Fruit fly (Drosophila melanogaster) whole organism, embryonic: ENCODE measurements around the gene CG9737.

Experiments
- Bdp1 ChIP-seq: fragments of 200-800 bp; sonication (Bioruptor generic); optimal IDR thresholded peaks from 3 replicates; lab custom pipeline; 2016; ENCODE audit warnings: missing biosample characterization, missing genetic modification characterization
- Bgb ChIP-seq: fragments of 200-800 bp; sonication (Bioruptor generic); IDR thresholded peaks from 2 replicates; pipeline ENCODE4 v1.3.6; 2022; ENCODE audit warnings: missing biosample characterization, missing genetic modification characterization; ENCODE audit not compliant: partially characterized antibody
- CG10431 ChIP-seq: fragments of 200-800 bp; sonication (Bioruptor generic); optimal IDR thresholded peaks from 3 replicates; lab custom pipeline; 2018; ENCODE audit warnings: missing biosample characterization, mild to moderate bottlenecking, missing genetic modification characterization
- CG15514 ChIP-seq: fragments of 200-800 bp; sonication (Bioruptor generic); optimal IDR thresholded peaks from 3 replicates; lab custom pipeline; 2017; ENCODE audit warnings: missing biosample characterization, missing genetic modification characterization, mild to moderate bottlenecking, moderate library complexity, missing genetic modification reagents
- CG15601 ChIP-seq: fragments of 200-800 bp; sonication (Bioruptor generic); optimal IDR thresholded peaks from 3 replicates; lab custom pipeline; 2019; ENCODE audit warnings: missing biosample characterization, mild to moderate bottlenecking, missing genetic modification characterization, moderate library complexity
- CG16813 ChIP-seq: fragments of 200-800 bp; sonication (Bioruptor generic); IDR thresholded peaks from 3 replicates; pipeline ENCODE4 v1.3.6; 2022; ENCODE audit warnings: missing biosample characterization, missing genetic modification characterization; ENCODE audit not compliant: partially characterized antibody
- CG16815 ChIP-seq: fragments of 200-800 bp; sonication (Bioruptor generic); optimal IDR thresholded peaks from 3 replicates; lab custom pipeline; 2017; ENCODE audit warnings: missing biosample characterization, mild to moderate bottlenecking, missing genetic modification characterization
- CG18011 ChIP-seq: fragments of 200-800 bp; sonication (Bioruptor generic); optimal IDR thresholded peaks from 2 replicates; lab custom pipeline; 2017; ENCODE audit warnings: missing biosample characterization, missing genetic modification characterization, mild to moderate bottlenecking, moderate library complexity, missing genotype
- CG2202 ChIP-seq: fragments of 200-800 bp; sonication (Bioruptor generic); optimal IDR thresholded peaks from 2 replicates; lab custom pipeline; 2018; ENCODE audit warnings: missing biosample characterization, mild to moderate bottlenecking, missing genetic modification characterization
- CG2678 ChIP-seq: fragments of 200-800 bp; sonication (Bioruptor generic); optimal IDR thresholded peaks from 3 replicates; lab custom pipeline; 2019; ENCODE audit warnings: missing biosample characterization, mild to moderate bottlenecking, missing genetic modification characterization, moderate library complexity
- CG31441 ChIP-seq: fragments of 200-800 bp; sonication (Bioruptor generic); IDR thresholded peaks from 2 replicates; pipeline ENCODE4 v1.3.6; 2022; ENCODE audit warnings: missing biosample characterization, missing genetic modification characterization
- CG33213 ChIP-seq: fragments of 200-800 bp; sonication (Bioruptor generic); optimal IDR thresholded peaks from 3 replicates; lab custom pipeline; 2016; ENCODE audit warnings: missing biosample characterization, missing genetic modification characterization
- CG3726 ChIP-seq: fragments of 200-800 bp; sonication (Bioruptor generic); IDR thresholded peaks from 3 replicates; pipeline ENCODE4, ENCODE4 v1.3.6; 2022; ENCODE audit warnings: missing biosample characterization, missing genetic modification characterization
- CG4360 ChIP-seq: fragments of 200-800 bp; sonication (Bioruptor generic); IDR thresholded peaks from 2 replicates; pipeline ENCODE4 v1.3.6; 2022; ENCODE audit warnings: missing biosample characterization, missing genetic modification characterization
- CG4730 ChIP-seq: fragments of 200-800 bp; sonication (Bioruptor generic); IDR thresholded peaks from 2 replicates; pipeline ENCODE4 v1.3.6; 2022; ENCODE audit warnings: missing biosample characterization, missing genetic modification characterization
- CG6791 ChIP-seq: fragments of 200-800 bp; sonication (Bioruptor generic); IDR thresholded peaks from 3 replicates; pipeline ENCODE4 v1.3.6; 2022; ENCODE audit warnings: missing biosample characterization, missing genetic modification characterization; ENCODE audit not compliant: partially characterized antibody
- CG6854 ChIP-seq: fragments of 200-800 bp; sonication (Bioruptor generic); optimal IDR thresholded peaks from 3 replicates; lab custom pipeline; 2017; ENCODE audit warnings: missing biosample characterization, mild to moderate bottlenecking, missing genetic modification characterization
- CG8281 ChIP-seq: fragments of 200-800 bp; sonication (Bioruptor generic); optimal IDR thresholded peaks from 2 replicates; lab custom pipeline; 2018; ENCODE audit warnings: missing biosample characterization, mild to moderate bottlenecking, missing genetic modification characterization, moderate library complexity
- Dll ChIP-seq: fragments of 200-800 bp; sonication (Bioruptor generic); IDR thresholded peaks from 4 replicates; pipeline ENCODE4 v1.3.6; 2022; ENCODE audit warnings: missing biosample characterization, missing genetic modification characterization; ENCODE audit not compliant: partially characterized antibody
- Drgx ChIP-seq: fragments of 200-800 bp; sonication (Bioruptor generic); IDR thresholded peaks from 2 replicates; pipeline ENCODE4 v1.3.6; 2022; ENCODE audit warnings: missing biosample characterization, missing genetic modification characterization
- Kr ChIP-seq: fragments of 200-800 bp; sonication (Bioruptor generic); optimal IDR thresholded peaks from 2 replicates; lab custom pipeline; 2017; ENCODE audit warnings: missing biosample characterization, mild to moderate bottlenecking, missing genetic modification characterization
- Med ChIP-seq: fragments of 200-800 bp; sonication (Bioruptor generic); peaks from one replicate; lab custom pipeline; 2016; ENCODE audit warnings: missing biosample characterization, missing genetic modification characterization, mild to moderate bottlenecking, inconsistent platforms, moderate library complexity
- Oli ChIP-seq: fragments of 200-800 bp; sonication (Bioruptor generic); optimal IDR thresholded peaks from 2 replicates; lab custom pipeline; 2018; ENCODE audit warnings: missing biosample characterization, mild to moderate bottlenecking, missing genetic modification characterization, moderate library complexity
- Sox100B ChIP-seq: fragments of 200-800 bp; sonication (Bioruptor generic); optimal IDR thresholded peaks from 3 replicates; lab custom pipeline; 2018; ENCODE audit warnings: missing biosample characterization, mild to moderate bottlenecking, missing genetic modification characterization
- ase ChIP-seq: fragments of 200-800 bp; sonication (Bioruptor generic); IDR thresholded peaks from 3 replicates; pipeline ENCODE4 v1.3.6; 2022; ENCODE audit warnings: missing biosample characterization, missing genetic modification characterization
- bbx ChIP-seq: fragments of 200-800 bp; sonication (Bioruptor generic); IDR thresholded peaks from 2 replicates; pipeline ENCODE4 v1.3.6; 2022; ENCODE audit warnings: missing biosample characterization, missing genetic modification characterization; ENCODE audit not compliant: partially characterized antibody
- bcd ChIP-seq: fragments of 200-800 bp; sonication (Bioruptor generic); optimal IDR thresholded peaks from 2 replicates; lab custom pipeline; 2017; ENCODE audit warnings: missing biosample characterization, mild to moderate bottlenecking, missing genetic modification characterization
- bsh ChIP-seq, 2 experiments: fragments of 200-800 bp; sonication (Bioruptor generic); optimal IDR thresholded peaks; 2 replicates each; lab custom pipeline; 2017 to 2018; ENCODE audit warnings: mild to moderate bottlenecking in 2 of 2, missing biosample characterization in 2 of 2, missing genetic modification characterization in 2 of 2, moderate library complexity in 1 of 2
- cas ChIP-seq: fragments of 200-800 bp; sonication (Bioruptor generic); IDR thresholded peaks from 2 replicates; pipeline ENCODE4 v1.3.6; 2022; ENCODE audit warnings: missing biosample characterization, missing genetic modification characterization
- cg ChIP-seq: fragments of 200-800 bp; sonication (Bioruptor generic); optimal IDR thresholded peaks from 3 replicates; lab custom pipeline; 2019; ENCODE audit warnings: missing biosample characterization, mild to moderate bottlenecking, missing genetic modification characterization, moderate library complexity
- eyg ChIP-seq: fragments of 200-800 bp; sonication (Bioruptor generic); optimal IDR thresholded peaks from 3 replicates; lab custom pipeline; 2016; ENCODE audit warnings: missing biosample characterization, missing genetic modification characterization
- fd102C ChIP-seq: fragments of 200-800 bp; sonication (Bioruptor generic); optimal IDR thresholded peaks from 2 replicates; lab custom pipeline; 2018; ENCODE audit warnings: missing biosample characterization, mild to moderate bottlenecking, missing genetic modification characterization, moderate library complexity
- ftz-f1 ChIP-seq: fragments of 200-800 bp; sonication (Bioruptor generic); optimal IDR thresholded peaks from 2 replicates; lab custom pipeline; 2016; ENCODE audit warnings: missing biosample characterization, missing genetic modification characterization
- hkb ChIP-seq, 2 experiments: fragments of 200-800 bp in 1 of 2; fragments of >200 bp in 1 of 2; sonication (Bioruptor generic) in 1 of 2; IDR thresholded peaks in 1 of 2; optimal IDR thresholded peaks in 1 of 2; 2 replicates each; pipeline versions ENCODE4 v1.3.6 to Lab custom; 2017 to 2022; ENCODE audit warnings: missing biosample characterization in 1 of 2, missing genetic modification characterization in 1 of 2
- lbe ChIP-seq: fragments of 200-800 bp; sonication (Bioruptor generic); optimal IDR thresholded peaks from 2 replicates; lab custom pipeline; 2016; ENCODE audit warnings: missing biosample characterization, mild to moderate bottlenecking, missing genetic modification characterization
- mld ChIP-seq: fragments of 200-800 bp; sonication (Bioruptor generic); IDR thresholded peaks from 3 replicates; pipeline ENCODE4 v1.3.6; 2022; ENCODE audit warnings: missing biosample characterization, missing genetic modification characterization; ENCODE audit not compliant: partially characterized antibody
- nerfin-2 ChIP-seq: fragments of 200-800 bp; sonication (Bioruptor generic); IDR thresholded peaks from 2 replicates; pipeline ENCODE4 v1.3.6; 2022; ENCODE audit warnings: missing biosample characterization, missing genetic modification characterization; ENCODE audit not compliant: partially characterized antibody
- pum ChIP-seq: fragments of 200-800 bp; sonication (Bioruptor generic); optimal IDR thresholded peaks from 2 replicates; lab custom pipeline; 2016; ENCODE audit warnings: missing biosample characterization, missing genetic modification characterization
- rib ChIP-seq: fragments of 200-800 bp; sonication (Bioruptor generic); IDR thresholded peaks from 2 replicates; pipeline ENCODE4 v1.3.6; 2022; ENCODE audit warnings: missing biosample characterization, missing genetic modification characterization
- sc ChIP-seq, 3 experiments: fragments of >200 bp in 2 of 3; fragments of 200-800 bp in 1 of 3; sonication (Bioruptor generic) in 1 of 3; optimal IDR thresholded peaks; 2 replicates in 2 of 3; 3 replicates in 1 of 3; lab custom pipeline; 2017; ENCODE audit warnings: mild to moderate bottlenecking in 1 of 3, missing biosample characterization in 1 of 3, missing genetic modification characterization in 1 of 3, missing genetic modification reagents in 1 of 3
- ssp ChIP-seq: fragments of 200-800 bp; sonication (Bioruptor generic); IDR thresholded peaks from 2 replicates; pipeline ENCODE4 v1.3.6; 2022; ENCODE audit warnings: missing biosample characterization, missing genetic modification characterization
- twi ChIP-seq: fragments of 200-800 bp; optimal IDR thresholded peaks from 2 replicates; lab custom pipeline; 2019; ENCODE audit warnings: missing biosample characterization, mild to moderate bottlenecking, missing genetic modification characterization, moderate library complexity
- unc-4 ChIP-seq: fragments of 200-800 bp; sonication (Bioruptor generic); IDR thresholded peaks from 2 replicates; pipeline ENCODE4 v1.3.6; 2022; ENCODE audit warnings: missing biosample characterization, missing genetic modification characterization; ENCODE audit not compliant: partially characterized antibody
- usp ChIP-seq: fragments of >200 bp; optimal IDR thresholded peaks from 2 replicates; lab custom pipeline; 2017; ENCODE audit warnings: missing biosample characterization, missing genetic modification characterization
- vnd ChIP-seq: fragments of 200-800 bp; sonication (Bioruptor generic); IDR thresholded peaks from 3 replicates; pipeline ENCODE4 v1.3.6; 2022; ENCODE audit warnings: missing biosample characterization, missing genetic modification characterization; ENCODE audit not compliant: partially characterized antibody
- wdn ChIP-seq: fragments of 200-800 bp; sonication (Bioruptor generic); IDR thresholded peaks from 2 replicates; pipeline ENCODE4 v1.3.6; 2022; ENCODE audit warnings: missing biosample characterization, missing genetic modification characterization
- yki ChIP-seq: fragments of >200 bp; optimal IDR thresholded peaks from 3 replicates; lab custom pipeline; 2018
- zen2 ChIP-seq: fragments of 200-800 bp; sonication (Bioruptor generic); IDR thresholded peaks from 3 replicates; pipeline ENCODE4 v1.3.6; 2022; ENCODE audit warnings: missing biosample characterization, missing genetic modification characterization; ENCODE audit not compliant: partially characterized antibody
- zfh1 ChIP-seq: fragments of 200-800 bp; sonication (Bioruptor generic); IDR thresholded peaks from 3 replicates; pipeline ENCODE4 v1.3.6; 2022; ENCODE audit warnings: missing biosample characterization, missing genetic modification characterization

Gene CG9737

dm6 chr3R:30248565-30248964 lies 5.5 kb upstream of the CG9737 start (continued):
- TF ChIP-seq CG8281 (tag; lab: Kevin White, UChicago) (no peak), zfh1 (GFP tag; lab: Robert Waterston, UW) (no peak), ftz-f1 (GFP tag; lab: Kevin White, UChicago) (no peak), bcd (GFP tag; lab: Kevin White, UChicago) (no peak), nerfin-2 (GFP tag; lab: Robert Waterston, UW) (peak; percentile 65), unc-4 (GFP tag; lab: Robert Waterston, UW) (peak; percentile 53; the same call in 1 of the 2 replicates), mld (GFP tag; lab: Robert Waterston, UW) (peak; percentile 92), usp (GFP tag; lab: Kevin White, UChicago) (no peak), CG2202 (no peak), yki (no peak), CG16815 (GFP tag; lab: Kevin White, UChicago) (no peak), bbx (GFP tag; lab: Robert Waterston, UW) (peak; percentile 86), CG4730 (GFP tag; lab: Robert Waterston, UW) (no peak), CG3726 (GFP tag; lab: Robert Waterston, UW) (no peak), Oli (no peak), CG4360 (GFP tag; lab: Robert Waterston, UW) (0 out of 2 replicates have a peak, but pooled peaks have one; percentile 20), CG6791 (GFP tag; lab: Robert Waterston, UW) (peak; percentile 90), vnd (GFP tag; lab: Robert Waterston, UW) (peak; percentile 71), cas (GFP tag; lab: Robert Waterston, UW) (no peak), CG18011 (GFP tag; lab: Kevin White, UChicago) (no peak), CG15601 (tag; lab: Kevin White, UChicago) (no peak), lbe (GFP tag; lab: Kevin White, UChicago) (no peak), Sox100B (GFP tag; lab: Kevin White, UChicago) (no peak), ase (no peak), Drgx (GFP tag; lab: Robert Waterston, UW) (no peak), Dll (GFP tag; lab: Robert Waterston, UW) (peak; percentile 58; the same call in 2 of the 4 replicates), hkb (optimal IDR thresholded peaks at IDR 0.05; lab: Kevin White, UChicago) (no peak), hkb (GFP tag; IDR thresholded peaks at IDR 0.05; lab: Robert Waterston, UW) (no peak), sc (optimal IDR thresholded peaks at IDR 0.05; lab: Kevin White, UChicago) (no peak), sc (GFP tag; optimal IDR thresholded peaks at IDR 0.05; lab: Kevin White, UChicago) (no peak), CG2678 (tag; lab: Kevin White, UChicago) (no peak), cg (GFP tag; lab: Kevin White, UChicago) (no peak), twi (tag; lab: Kevin White, UChicago) (no peak), CG33213 (GFP tag; lab: Kevin White, UChicago) (no peak), fd102C (GFP tag; lab: Kevin White, UChicago) (no peak), Med (no peak), rib (no peak), CG16813 (GFP tag; lab: Robert Waterston, UW) (peak; percentile 74), CG31441 (GFP tag; lab: Robert Waterston, UW) (no peak), ssp (GFP tag; lab: Robert Waterston, UW) (no peak), CG6854 (GFP tag; lab: Kevin White, UChicago) (no peak), zen2 (GFP tag; lab: Robert Waterston, UW) (peak; percentile 62; the same call in 2 of the 3 replicates), Kr (no peak), Bdp1 (peak; percentile 99), pum (no peak), Bgb (GFP tag; lab: Robert Waterston, UW) (peak; percentile 88), CG10431 (GFP tag; lab: Kevin White, UChicago) (no peak), bsh (GFP tag; optimal IDR thresholded peaks at IDR 0.05; lab: Kevin White, UChicago) (no peak), eyg (GFP tag; lab: Kevin White, UChicago) (no peak), CG15514 (no peak), wdn (no peak)
